Fruit fly (Drosophila melanogaster): Measurements from ENCODE around the gene CG12320.

The CG12320 gene

DNA sequence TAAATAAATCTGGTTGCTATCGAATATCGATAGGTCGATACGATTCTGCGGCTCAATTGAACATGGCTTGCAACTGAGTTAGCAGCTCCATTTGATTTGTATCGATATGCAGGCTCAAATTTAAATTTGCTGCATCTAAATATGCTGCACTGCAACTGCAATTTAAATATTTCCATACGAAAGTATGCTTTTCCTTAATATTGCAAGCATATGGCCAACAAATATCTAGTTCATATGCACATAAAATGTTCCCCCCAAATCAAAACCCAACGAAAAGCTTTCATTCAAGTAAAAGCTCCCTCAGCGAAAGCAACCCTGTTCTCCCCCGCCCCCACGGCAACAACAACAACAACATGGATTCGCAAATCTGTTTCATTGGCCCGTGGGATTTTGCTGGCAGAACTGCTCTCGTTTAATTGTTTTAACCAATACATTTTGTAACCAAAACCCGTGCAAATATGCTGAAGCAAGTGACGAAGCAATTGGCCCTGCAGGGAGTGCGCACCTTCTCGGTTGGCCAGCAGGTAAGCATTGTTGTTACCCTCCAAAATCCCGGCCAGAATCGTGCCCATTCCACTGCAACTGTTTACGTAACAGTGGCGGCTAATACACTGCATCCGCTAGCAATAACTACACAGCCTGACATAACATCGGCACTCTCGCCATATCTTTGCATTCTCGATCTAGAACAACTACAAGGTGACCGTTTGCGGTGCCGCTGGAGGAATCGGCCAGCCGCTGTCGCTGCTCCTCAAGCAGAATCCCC, 26.3 kb downstream of the CG12320 start, which contains the start of the genes CG7168 and Mdh2:
CG7168 (minus strand) TSS at position 40 of the 766 bp plus-strand sequence.
Mdh2 (plus strand) TSS at position 354 of the 766 bp plus-strand sequence.
- TF ChIP-seq D1 (tag; optimal IDR thresholded peaks at IDR 0.05) (no peak), EcR (GFP tag; optimal IDR thresholded peaks at IDR 0.05) (peak; percentile 6)

DNA sequence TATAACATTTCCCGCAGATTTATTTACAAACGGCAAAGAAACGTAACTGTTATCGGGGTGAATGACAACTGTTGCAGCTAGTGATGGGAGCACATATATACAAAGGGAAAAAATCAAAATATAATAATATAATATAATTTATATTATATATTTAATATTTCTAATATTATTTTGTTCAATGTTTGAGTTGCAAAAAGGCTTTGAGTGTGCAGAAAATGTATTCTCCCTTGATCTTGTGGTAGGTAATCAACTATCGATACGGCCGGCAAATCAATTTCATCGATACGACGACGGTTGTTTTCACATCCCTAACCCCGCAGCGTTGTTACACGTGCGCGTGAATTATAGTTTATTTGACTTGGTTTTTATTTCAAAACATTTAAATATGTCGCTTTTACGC, 29.1 kb downstream of the CG12320 start, which contains the start of the genes mTerf5 and Non3:
mTerf5 (minus strand) TSS at position 249 of the 400 bp plus-strand sequence.
Non3 (plus strand) TSS at position 289 of the 400 bp plus-strand sequence.
- TF ChIP-seq rn (GFP tag; IDR thresholded peaks at IDR 0.05) (no peak), CG15710 (tag; optimal IDR thresholded peaks at IDR 0.05) (peak; percentile 49), CG4496 (GFP tag; IDR thresholded peaks at IDR 0.05) (no peak), EcR (GFP tag; optimal IDR thresholded peaks at IDR 0.05) (peak; percentile 86), Snoo (tag; optimal IDR thresholded peaks at IDR 0.05) (peak; percentile 33), fd96Ca (GFP tag; IDR thresholded peaks at IDR 0.05) (peak; percentile 61; the same call in 2 of the 3 replicates), CG14655 (GFP tag; optimal IDR thresholded peaks at IDR 0.05) (no peak), CG13204 (GFP tag; optimal IDR thresholded peaks at IDR 0.05) (no peak), D1 (tag; optimal IDR thresholded peaks at IDR 0.05) (no peak), Pif1B (GFP tag; optimal IDR thresholded peaks at IDR 0.05) (no peak), CG12605 (GFP tag; IDR thresholded peaks at IDR 0.05) (peak; percentile 25; the same call in 1 of the 2 replicates), gl (tag; optimal IDR thresholded peaks at IDR 0.05) (no peak), CG34367 (tag; optimal IDR thresholded peaks at IDR 0.05) (no peak), Ets98B (GFP tag; IDR thresholded peaks at IDR 0.05) (peak; percentile 32; the same call in 1 of the 2 replicates), Pif1A (GFP tag; optimal IDR thresholded peaks at IDR 0.05) (no peak), CG17806 (tag; optimal IDR thresholded peaks at IDR 0.05) (peak; percentile 37), CG32121 (GFP tag; IDR thresholded peaks at IDR 0.05) (0 out of 2 replicates have a peak, but pooled peaks have one; percentile 35), CG10348 (GFP tag; IDR thresholded peaks at IDR 0.05) (no peak), CG8301 (tag; optimal IDR thresholded peaks at IDR 0.05) (no peak), CG9948 (tag; optimal IDR thresholded peaks at IDR 0.05) (peak; percentile 5), CG8159 (tag; optimal IDR thresholded peaks at IDR 0.05) (peak; percentile 42)

DNA sequence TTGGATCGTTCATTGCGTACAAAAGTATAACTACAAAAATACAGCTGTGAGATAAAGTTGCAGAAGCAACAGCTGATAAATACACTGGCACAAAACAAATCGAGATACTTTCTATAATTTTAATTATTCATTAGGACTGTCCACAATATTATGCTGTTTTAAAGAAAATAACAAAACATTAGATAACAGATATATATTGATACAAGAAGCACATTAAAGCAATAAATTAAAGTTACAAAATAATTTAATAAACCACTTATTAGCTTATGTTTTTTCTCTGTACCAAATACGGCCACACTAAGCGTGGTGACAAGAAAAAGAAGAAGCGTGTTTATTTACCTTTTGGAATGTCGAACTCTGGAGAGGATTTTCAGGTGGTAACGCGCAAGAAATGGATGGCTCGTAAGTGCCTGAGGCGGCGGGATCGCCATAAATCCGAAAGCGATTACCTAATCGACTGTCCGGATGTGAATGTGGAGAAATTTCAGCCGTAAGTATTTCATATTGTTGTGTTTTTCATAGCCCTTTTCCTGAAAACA, 32.3 kb downstream of the CG12320 start, which contains the start of the genes CG7988 and CG7183:
CG7988 (plus strand) TSS at position 316 of the 539 bp plus-strand sequence.
CG7183 (minus strand) TSS at position 489 of the 539 bp plus-strand sequence.
- peak; percentile 98 for TF ChIP-seq rn (GFP tag; IDR thresholded peaks at IDR 0.05)
- peak; percentile 98 for TF ChIP-seq CG34367 (tag; optimal IDR thresholded peaks at IDR 0.05)
- TF ChIP-seq fd96Ca (GFP tag; IDR thresholded peaks at IDR 0.05), result no peak
- TF ChIP-seq Pif1A (GFP tag; optimal IDR thresholded peaks at IDR 0.05), result peak; percentile 94
- no peak for TF ChIP-seq D1 (tag; optimal IDR thresholded peaks at IDR 0.05)
- peak; percentile 98 for TF ChIP-seq CG32121 (GFP tag; IDR thresholded peaks at IDR 0.05)
- peak; percentile 98 for TF ChIP-seq Snoo (tag; optimal IDR thresholded peaks at IDR 0.05)
- peak; percentile 99 for TF ChIP-seq CG9948 (tag; optimal IDR thresholded peaks at IDR 0.05)
- peak; percentile 99 for TF ChIP-seq CG8159 (tag; optimal IDR thresholded peaks at IDR 0.05)
- TF ChIP-seq Pif1B (GFP tag; optimal IDR thresholded peaks at IDR 0.05), result peak; percentile 90
- TF ChIP-seq CG12605 (GFP tag; IDR thresholded peaks at IDR 0.05), result peak; percentile 98
- TF ChIP-seq CG15710 (tag; optimal IDR thresholded peaks at IDR 0.05), result peak; percentile 99
- peak; percentile 97 for TF ChIP-seq CG8301 (tag; optimal IDR thresholded peaks at IDR 0.05)
- TF ChIP-seq CG13204 (GFP tag; optimal IDR thresholded peaks at IDR 0.05), result no peak
- peak; percentile 98 for TF ChIP-seq CG4496 (GFP tag; IDR thresholded peaks at IDR 0.05)
- TF ChIP-seq EcR (GFP tag; optimal IDR thresholded peaks at IDR 0.05), result no peak
- peak; percentile 93 for TF ChIP-seq CG10348 (GFP tag; IDR thresholded peaks at IDR 0.05)
- TF ChIP-seq CG14655 (GFP tag; optimal IDR thresholded peaks at IDR 0.05), result peak; percentile 96
- TF ChIP-seq Ets98B (GFP tag; IDR thresholded peaks at IDR 0.05), result peak; percentile 96
- peak; percentile 91 for TF ChIP-seq gl (tag; optimal IDR thresholded peaks at IDR 0.05)
- peak; percentile 98 for TF ChIP-seq CG17806 (tag; optimal IDR thresholded peaks at IDR 0.05)

DNA sequence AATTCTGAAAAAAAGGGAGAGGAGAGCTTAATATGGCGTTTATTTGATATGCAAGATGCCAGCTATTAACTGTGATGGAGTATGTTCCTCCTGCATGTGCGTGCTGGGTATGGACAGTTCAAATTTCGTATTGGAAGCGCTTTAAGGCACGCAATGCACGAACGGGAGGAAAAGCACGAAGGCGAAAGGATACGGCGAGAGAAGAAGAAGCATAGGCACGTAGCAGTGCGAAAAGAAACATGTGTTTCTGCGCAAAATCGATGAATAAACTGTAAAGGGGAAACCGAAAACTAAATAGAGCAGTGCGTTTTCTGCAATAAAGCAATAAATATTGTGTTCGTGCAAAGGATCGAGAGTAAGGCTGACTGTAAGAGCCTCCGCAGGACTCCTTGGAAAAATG, 36.6 kb downstream of the CG12320 start, which contains the start of gene CG14314:
CG14314 (plus strand) TSS at position 243 of the 400 bp plus-strand sequence.
- TF ChIP-seq Pif1B (GFP tag; optimal IDR thresholded peaks at IDR 0.05), result no peak
- no peak for TF ChIP-seq CG14655 (GFP tag; optimal IDR thresholded peaks at IDR 0.05)
- no peak for TF ChIP-seq CG9948 (tag; optimal IDR thresholded peaks at IDR 0.05)
- no peak for TF ChIP-seq Ets98B (GFP tag; IDR thresholded peaks at IDR 0.05)
- no peak for TF ChIP-seq Pif1A (GFP tag; optimal IDR thresholded peaks at IDR 0.05)
- TF ChIP-seq rn (GFP tag; IDR thresholded peaks at IDR 0.05), result no peak
- no peak for TF ChIP-seq CG34367 (tag; optimal IDR thresholded peaks at IDR 0.05)
- no peak for TF ChIP-seq CG13204 (GFP tag; optimal IDR thresholded peaks at IDR 0.05)
- no peak for TF ChIP-seq EcR (GFP tag; optimal IDR thresholded peaks at IDR 0.05)
- no peak for TF ChIP-seq CG15710 (tag; optimal IDR thresholded peaks at IDR 0.05)
- TF ChIP-seq CG8301 (tag; optimal IDR thresholded peaks at IDR 0.05), result no peak
- TF ChIP-seq CG17806 (tag; optimal IDR thresholded peaks at IDR 0.05), result no peak
- TF ChIP-seq CG8159 (tag; optimal IDR thresholded peaks at IDR 0.05), result no peak
- no peak for TF ChIP-seq D1 (tag; optimal IDR thresholded peaks at IDR 0.05)

DNA sequence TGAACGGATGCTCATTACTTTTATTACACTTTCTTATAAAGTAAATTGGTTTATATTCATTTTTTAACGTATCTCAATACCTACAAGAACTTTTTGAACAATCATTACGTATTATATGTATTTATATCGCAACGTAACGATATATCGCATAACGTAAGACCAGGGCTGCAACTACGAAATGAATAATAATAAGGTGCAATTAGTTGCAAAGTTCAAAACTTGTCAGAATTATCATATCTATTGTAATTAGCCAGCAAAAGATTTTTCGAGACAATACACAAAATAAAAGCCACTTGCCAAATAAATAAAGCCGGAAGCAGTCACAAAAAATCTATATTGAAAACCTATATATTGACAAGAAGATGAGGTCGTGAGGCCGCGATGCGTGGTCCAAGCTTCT, 37.2 kb downstream of the CG12320 start:
- TF ChIP-seq CG8301 (tag; optimal IDR thresholded peaks at IDR 0.05), result no peak
- peak; percentile 2 for TF ChIP-seq Pif1B (GFP tag; optimal IDR thresholded peaks at IDR 0.05)
- 0 out of 2 replicates have a peak, but pooled peaks have one; percentile 13 for TF ChIP-seq CG32121 (GFP tag; IDR thresholded peaks at IDR 0.05)
- peak; percentile 31 for TF ChIP-seq Pif1A (GFP tag; optimal IDR thresholded peaks at IDR 0.05)
- no peak for TF ChIP-seq EcR (GFP tag; optimal IDR thresholded peaks at IDR 0.05)
- TF ChIP-seq CG4496 (GFP tag; IDR thresholded peaks at IDR 0.05), result peak; percentile 45; the same call in 1 of the 3 replicates
- TF ChIP-seq CG8159 (tag; optimal IDR thresholded peaks at IDR 0.05), result peak; percentile 18
- TF ChIP-seq CG15710 (tag; optimal IDR thresholded peaks at IDR 0.05), result peak; percentile 7

Measured in whole organism, pupa.